Fruit fly (Drosophila melanogaster) whole organism, embryonic: ENCODE data around the gene CG42525.

Experiments
- Abd-B ChIP-seq: fragments of 200-800 bp; sonication (Bioruptor generic); optimal IDR thresholded peaks from 2 replicates; lab custom pipeline; 2018; ENCODE audit warnings: missing biosample characterization, mild to moderate bottlenecking, missing genetic modification characterization, moderate library complexity
- Antp ChIP-seq: fragments of 200-800 bp; sonication (Bioruptor generic); optimal IDR thresholded peaks from 3 replicates; lab custom pipeline; 2016; ENCODE audit warnings: missing biosample characterization, missing genetic modification characterization
- Atf-2 ChIP-seq: fragments of 200-800 bp; sonication (Bioruptor generic); optimal IDR thresholded peaks from 2 replicates; lab custom pipeline; 2016; ENCODE audit warnings: missing biosample characterization, missing genetic modification characterization
- Awh ChIP-seq: fragments of 200-800 bp; sonication (Bioruptor generic); IDR thresholded peaks from 2 replicates; pipeline ENCODE4, ENCODE4 v1.3.6; 2022; ENCODE audit warnings: missing biosample characterization, missing genetic modification characterization
- B-H1 ChIP-seq: fragments of 200-800 bp; sonication (Bioruptor generic); IDR thresholded peaks from 3 replicates; pipeline ENCODE4 v1.3.6; 2022; ENCODE audit warnings: missing biosample characterization, missing genetic modification characterization
- CG10267 ChIP-seq: fragments of 200-800 bp; sonication (Bioruptor generic); optimal IDR thresholded peaks from 2 replicates; lab custom pipeline; 2018; ENCODE audit warnings: missing biosample characterization, mild to moderate bottlenecking, missing genetic modification characterization, moderate library complexity
- CG11456 ChIP-seq: fragments of 200-800 bp; sonication (Bioruptor generic); IDR thresholded peaks from 3 replicates; pipeline ENCODE4 v1.3.6; 2022; ENCODE audit warnings: missing biosample characterization, missing genetic modification characterization
- CG11723 ChIP-seq: fragments of 200-800 bp; sonication (Bioruptor generic); optimal IDR thresholded peaks from 2 replicates; lab custom pipeline; 2017; ENCODE audit warnings: missing biosample characterization, mild to moderate bottlenecking, missing genetic modification characterization
- CG12071 ChIP-seq: fragments of 200-800 bp; sonication (Bioruptor generic); optimal IDR thresholded peaks from 3 replicates; lab custom pipeline; 2018; ENCODE audit warnings: missing biosample characterization, mild to moderate bottlenecking, missing genetic modification characterization
- CG12769 ChIP-seq: fragments of 200-800 bp; sonication (Bioruptor generic); optimal IDR thresholded peaks from 2 replicates; lab custom pipeline; 2019; ENCODE audit warnings: missing biosample characterization, mild to moderate bottlenecking, missing genetic modification characterization, moderate library complexity
- CG17612 ChIP-seq: fragments of 200-800 bp; sonication (Bioruptor generic); IDR thresholded peaks from 2 replicates; pipeline ENCODE4 v1.3.6; 2022; ENCODE audit warnings: missing biosample characterization, missing genetic modification characterization
- CG17802 ChIP-seq: fragments of 200-800 bp; sonication (Bioruptor generic); optimal IDR thresholded peaks from 2 replicates; lab custom pipeline; 2018; ENCODE audit warnings: missing biosample characterization, mild to moderate bottlenecking, missing genetic modification characterization, moderate library complexity
- CG18599 ChIP-seq: fragments of 200-800 bp; sonication (Bioruptor generic); optimal IDR thresholded peaks from 3 replicates; lab custom pipeline; 2017; ENCODE audit warnings: missing biosample characterization, missing genetic modification characterization, mild to moderate bottlenecking, moderate library complexity, missing genetic modification reagents
- CG18619 ChIP-seq: fragments of 200-800 bp; sonication (Bioruptor generic); optimal IDR thresholded peaks from 3 replicates; lab custom pipeline; 2017; ENCODE audit warnings: missing biosample characterization, mild to moderate bottlenecking, missing genetic modification characterization
- CG2116 ChIP-seq: fragments of 200-800 bp; sonication (Bioruptor generic); optimal IDR thresholded peaks from 3 replicates; lab custom pipeline; 2018; ENCODE audit warnings: missing biosample characterization, mild to moderate bottlenecking, missing genetic modification characterization
- CG2199 ChIP-seq: fragments of 200-800 bp; sonication (Bioruptor generic); IDR thresholded peaks from 3 replicates; pipeline ENCODE4 v1.3.6; 2022; ENCODE audit warnings: missing biosample characterization, missing genetic modification characterization
- CG4282 ChIP-seq: fragments of 200-800 bp; sonication (Bioruptor generic); optimal IDR thresholded peaks from 2 replicates; lab custom pipeline; 2016; ENCODE audit warnings: missing biosample characterization, missing genetic modification characterization
- CG6854 ChIP-seq: fragments of 200-800 bp; sonication (Bioruptor generic); optimal IDR thresholded peaks from 3 replicates; lab custom pipeline; 2017; ENCODE audit warnings: missing biosample characterization, mild to moderate bottlenecking, missing genetic modification characterization
- CG7556 ChIP-seq: fragments of 200-800 bp; sonication (Bioruptor generic); optimal IDR thresholded peaks from 2 replicates; lab custom pipeline; 2017; ENCODE audit warnings: missing biosample characterization, mild to moderate bottlenecking, missing genetic modification characterization
- Chrac-16 ChIP-seq: fragments of 200-800 bp; sonication (Bioruptor generic); optimal IDR thresholded peaks from 3 replicates; lab custom pipeline; 2016; ENCODE audit warnings: missing biosample characterization, missing genetic modification characterization
- Dip3 ChIP-seq: fragments of 200-800 bp; sonication (Bioruptor generic); optimal IDR thresholded peaks from 3 replicates; lab custom pipeline; 2016; ENCODE audit warnings: missing biosample characterization, missing genetic modification characterization
- Fer2 ChIP-seq: fragments of 200-800 bp; sonication (Bioruptor generic); optimal IDR thresholded peaks from 2 replicates; lab custom pipeline; 2018; ENCODE audit warnings: missing biosample characterization, mild to moderate bottlenecking, missing genetic modification characterization, moderate library complexity
- Lhr ChIP-seq: fragments of 200-800 bp; sonication (Bioruptor generic); optimal IDR thresholded peaks from 3 replicates; lab custom pipeline; 2017; ENCODE audit warnings: mild to moderate bottlenecking, missing biosample characterization, missing genetic modification reagents, missing genetic modification characterization
- Mes4 ChIP-seq: fragments of 200-800 bp; sonication (Bioruptor generic); optimal IDR thresholded peaks from 2 replicates; lab custom pipeline; 2016; ENCODE audit warnings: missing biosample characterization, missing genetic modification characterization
- NC2α ChIP-seq: fragments of 200-800 bp; sonication (Bioruptor generic); optimal IDR thresholded peaks from 2 replicates; lab custom pipeline; 2016; ENCODE audit warnings: missing biosample characterization, missing genetic modification characterization
- Opbp ChIP-seq: fragments of 200-800 bp; sonication (Bioruptor generic); IDR thresholded peaks from 3 replicates; pipeline ENCODE4 v1.3.6; 2022; ENCODE audit warnings: missing biosample characterization, missing genetic modification characterization; ENCODE audit not compliant: partially characterized antibody
- PHDP ChIP-seq: fragments of 200-800 bp; sonication (Bioruptor generic); optimal IDR thresholded peaks from 3 replicates; lab custom pipeline; 2018; ENCODE audit warnings: missing biosample characterization, mild to moderate bottlenecking, missing genetic modification characterization, moderate library complexity
- Scr ChIP-seq: fragments of 200-800 bp; sonication (Bioruptor generic); IDR thresholded peaks from 2 replicates; pipeline ENCODE4 v1.3.6; 2022; ENCODE audit warnings: missing biosample characterization, missing genetic modification characterization; ENCODE audit not compliant: partially characterized antibody
- Spps ChIP-seq: fragments of 200-800 bp; sonication (Bioruptor generic); optimal IDR thresholded peaks from 2 replicates; lab custom pipeline; 2018; ENCODE audit warnings: missing biosample characterization, mild to moderate bottlenecking, missing genetic modification characterization
- Sry-β ChIP-seq: fragments of 200-800 bp; sonication (Bioruptor generic); optimal IDR thresholded peaks from 2 replicates; lab custom pipeline; 2018; ENCODE audit warnings: missing biosample characterization, mild to moderate bottlenecking, missing genetic modification characterization, moderate library complexity
- Xrp1 ChIP-seq: fragments of 200-800 bp; sonication (Bioruptor generic); IDR thresholded peaks from 2 replicates; pipeline ENCODE4 v1.3.6; 2022; ENCODE audit warnings: missing biosample characterization, missing genetic modification characterization
- ash1 ChIP-seq: fragments of 200-800 bp; sonication (Bioruptor generic); optimal IDR thresholded peaks from 2 replicates; lab custom pipeline; 2018; ENCODE audit warnings: missing biosample characterization, mild to moderate bottlenecking, missing genetic modification characterization
- bab2 ChIP-seq: fragments of 200-800 bp; sonication (Bioruptor generic); optimal IDR thresholded peaks from 2 replicates; lab custom pipeline; 2016; ENCODE audit warnings: missing biosample characterization, missing genetic modification characterization
- br ChIP-seq: fragments of >200 bp; optimal IDR thresholded peaks from 2 replicates; lab custom pipeline; 2017
- cg ChIP-seq: fragments of 200-800 bp; sonication (Bioruptor generic); optimal IDR thresholded peaks from 3 replicates; lab custom pipeline; 2019; ENCODE audit warnings: missing biosample characterization, mild to moderate bottlenecking, missing genetic modification characterization, moderate library complexity
- chif ChIP-seq, 2 experiments: fragments of 200-800 bp; sonication (Bioruptor generic); optimal IDR thresholded peaks; 3 replicates each; lab custom pipeline; 2016; ENCODE audit warnings: missing biosample characterization in 2 of 2, missing genetic modification characterization in 2 of 2
- chinmo ChIP-seq: fragments of 200-800 bp; sonication (Bioruptor generic); IDR thresholded peaks from 4 replicates; pipeline ENCODE4 v1.3.6; 2022; ENCODE audit warnings: missing biosample characterization, missing genetic modification characterization; ENCODE audit not compliant: partially characterized antibody
- crp ChIP-seq, 2 experiments: fragments of 200-800 bp; sonication (Bioruptor generic); optimal IDR thresholded peaks; 2 replicates in 1 of 2; 3 replicates in 1 of 2; lab custom pipeline; 2017; ENCODE audit warnings: missing biosample characterization in 2 of 2, missing genetic modification characterization in 2 of 2, mild to moderate bottlenecking in 1 of 2, moderate library complexity in 1 of 2
- dan ChIP-seq: fragments of 200-800 bp; sonication (Bioruptor generic); IDR thresholded peaks from 2 replicates; pipeline ENCODE4 v1.3.6; 2022; ENCODE audit warnings: missing biosample characterization, missing genetic modification characterization
- fd102C ChIP-seq: fragments of 200-800 bp; sonication (Bioruptor generic); optimal IDR thresholded peaks from 2 replicates; lab custom pipeline; 2018; ENCODE audit warnings: missing biosample characterization, mild to moderate bottlenecking, missing genetic modification characterization, moderate library complexity
- fu2 ChIP-seq: fragments of 200-800 bp; sonication (Bioruptor generic); optimal IDR thresholded peaks from 2 replicates; lab custom pipeline; 2016; ENCODE audit warnings: missing biosample characterization, missing genetic modification characterization
- gce ChIP-seq: fragments of 200-800 bp; sonication (Bioruptor generic); IDR thresholded peaks from 3 replicates; pipeline ENCODE4 v1.3.6; 2022; ENCODE audit warnings: missing biosample characterization, missing genetic modification characterization
- kay ChIP-seq: fragments of 200-800 bp; sonication (Bioruptor generic); optimal IDR thresholded peaks from 2 replicates; lab custom pipeline; 2016; ENCODE audit warnings: missing biosample characterization, missing genetic modification characterization
- klu ChIP-seq: fragments of 200-800 bp; sonication (Bioruptor generic); IDR thresholded peaks from 2 replicates; pipeline ENCODE4 v1.3.6; 2022; ENCODE audit warnings: missing biosample characterization, missing genetic modification characterization
- nerfin-2 ChIP-seq: fragments of 200-800 bp; sonication (Bioruptor generic); IDR thresholded peaks from 2 replicates; pipeline ENCODE4 v1.3.6; 2022; ENCODE audit warnings: missing biosample characterization, missing genetic modification characterization; ENCODE audit not compliant: partially characterized antibody
- odd ChIP-seq: fragments of 200-800 bp; sonication (Bioruptor generic); optimal IDR thresholded peaks from 2 replicates; lab custom pipeline; 2017; ENCODE audit warnings: missing biosample characterization, mild to moderate bottlenecking, missing genetic modification characterization
- phol ChIP-seq: fragments of 200-800 bp; sonication (Bioruptor generic); optimal IDR thresholded peaks from 3 replicates; lab custom pipeline; 2018; ENCODE audit warnings: missing biosample characterization, mild to moderate bottlenecking, missing genetic modification characterization, moderate library complexity
- pnt ChIP-seq: fragments of 200-800 bp; sonication (Bioruptor generic); optimal IDR thresholded peaks from 3 replicates; lab custom pipeline; 2016; ENCODE audit warnings: missing biosample characterization, missing genetic modification characterization

The CG42525 gene

dm6 chr3L:3198447-3199402, 9.2 kb upstream of the CG42525 start, which contains the start of the genes CG32276 and gry (continued):
- no peak for TF ChIP-seq CG12769 (tag; lab: Kevin White, UChicago)
- TF ChIP-seq odd: no peak
- peak; percentile 67 for TF ChIP-seq CG4282 (GFP tag; lab: Kevin White, UChicago)
- peak; percentile 87 for TF ChIP-seq CG18599
- 0 out of 4 replicates have a peak, but pooled peaks have one; percentile 54 for TF ChIP-seq chinmo (GFP tag; lab: Robert Waterston, UW)
- peak; percentile 81 for TF ChIP-seq Atf-2 (GFP tag; lab: Kevin White, UChicago)
- TF ChIP-seq CG17612 (GFP tag; lab: Robert Waterston, UW): no peak
- no peak for TF ChIP-seq dan
- TF ChIP-seq fd102C: peak; percentile 18
- TF ChIP-seq gce: no peak
- TF ChIP-seq cg: peak; percentile 73
- TF ChIP-seq Lhr (GFP tag; lab: Kevin White, UChicago): peak; percentile 75
- TF ChIP-seq CG12071 (GFP tag; lab: Kevin White, UChicago): no peak
- TF ChIP-seq crp (GFP tag; optimal IDR thresholded peaks at IDR 0.05; lab: Kevin White, UChicago): peak in 1 of 2 experiments; percentile 60
- TF ChIP-seq PHDP: no peak
- TF ChIP-seq chif (GFP tag; optimal IDR thresholded peaks at IDR 0.05; lab: Kevin White, UChicago): peak; percentile 54 to 71
- no peak for TF ChIP-seq CG17802 (tag; lab: Kevin White, UChicago)
- peak; percentile 82 for TF ChIP-seq CG10267
- no peak for TF ChIP-seq Opbp
- peak; percentile 79 for TF ChIP-seq Chrac-16 (GFP tag; lab: Kevin White, UChicago)
- no peak for TF ChIP-seq ash1 (GFP tag; lab: Kevin White, UChicago)
- peak; percentile 60 for TF ChIP-seq CG7556 (GFP tag; lab: Kevin White, UChicago)
- TF ChIP-seq Mes4 (GFP tag; lab: Kevin White, UChicago): peak; percentile 80
- TF ChIP-seq nerfin-2: no peak
- TF ChIP-seq CG11456 (GFP tag; lab: Robert Waterston, UW): peak; percentile 82
- peak; percentile 72; the same call in 1 of the 2 replicates for TF ChIP-seq Xrp1 (GFP tag; lab: Robert Waterston, UW)
- peak; percentile 60 for TF ChIP-seq CG11723
- peak; percentile 82 for TF ChIP-seq bab2 (GFP tag; lab: Kevin White, UChicago)
- peak; percentile 93 for TF ChIP-seq CG2116 (GFP tag; lab: Kevin White, UChicago)
- peak; percentile 76 for TF ChIP-seq fu2 (GFP tag; lab: Kevin White, UChicago)
- TF ChIP-seq CG18619 (GFP tag; lab: Kevin White, UChicago): peak; percentile 60
- 0 out of 3 replicates have a peak, but pooled peaks have one; percentile 32 for TF ChIP-seq CG2199 (GFP tag; lab: Robert Waterston, UW)
- TF ChIP-seq Spps (tag; lab: Kevin White, UChicago): peak; percentile 57
- peak; percentile 43 for TF ChIP-seq Abd-B (GFP tag; lab: Kevin White, UChicago)
- TF ChIP-seq klu (GFP tag; lab: Robert Waterston, UW): peak; percentile 46; the same call in 1 of the 2 replicates
- peak; percentile 53 for TF ChIP-seq Scr (GFP tag; lab: Robert Waterston, UW)
- TF ChIP-seq br: no peak
- TF ChIP-seq CG6854 (GFP tag; lab: Kevin White, UChicago): peak; percentile 29
- no peak for TF ChIP-seq NC2α (GFP tag; lab: Kevin White, UChicago)
- TF ChIP-seq Dip3 (GFP tag; lab: Kevin White, UChicago): peak; percentile 71
- TF ChIP-seq Antp (GFP tag; lab: Kevin White, UChicago): peak; percentile 79
- TF ChIP-seq Awh (GFP tag; lab: Robert Waterston, UW): no peak
- no peak; the same call in 2 of the 3 replicates for TF ChIP-seq B-H1 (GFP tag; lab: Robert Waterston, UW)
- TF ChIP-seq phol: peak; percentile 90
- TF ChIP-seq Sry-β (GFP tag; lab: Kevin White, UChicago): peak; percentile 87
- TF ChIP-seq pnt: peak; percentile 61
- TF ChIP-seq kay (GFP tag; lab: Kevin White, UChicago): peak; percentile 83
- TF ChIP-seq Fer2: peak; percentile 42
